Worm (Caenorhabditis elegans): ENCODE measurements around the gene C08F11.17.

The C08F11.17 gene

DNA sequence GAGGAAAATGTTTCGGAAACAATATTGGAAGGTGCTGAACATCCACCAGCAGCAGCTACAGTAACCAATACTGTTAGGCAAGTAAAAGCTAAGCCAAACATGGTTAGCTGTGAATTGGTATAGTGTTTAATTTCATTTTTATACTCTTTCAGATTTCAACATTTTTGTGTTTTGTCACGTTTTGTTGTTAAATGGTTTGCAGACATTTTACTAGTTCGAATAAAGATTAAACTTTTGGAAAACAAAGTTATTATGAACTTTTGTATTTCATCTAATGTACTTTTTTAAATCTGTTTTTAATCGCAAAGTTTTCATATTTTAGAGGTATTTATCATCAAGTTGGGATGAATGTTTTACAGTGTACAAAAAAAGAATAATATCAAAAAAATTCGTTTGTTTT is at the start of gene C08F11.17:
C08F11.17 (minus strand) TSS at position 101 of the 400 bp plus-strand sequence.
- TF ChIP-seq T22C8.4 (GFP tag; IDR thresholded peaks at IDR 0.05) (no peak), ztf-23 (GFP tag; IDR thresholded peaks at IDR 0.05) (no peak), flt-1 (GFP tag; IDR thresholded peaks at IDR 0.05) (no peak), ref-1 (GFP tag; conservative IDR thresholded peaks at IDR 0.05) (no peak), tab-1 (GFP tag; IDR thresholded peaks at IDR 0.05) (no peak), ztf-29 (GFP tag; IDR thresholded peaks at IDR 0.05) (no peak), med-1 (GFP tag; optimal IDR thresholded peaks at IDR 0.05; ENCODE audit: insufficient read depth) (no peak), klf-2 (GFP tag; conservative IDR thresholded peaks at IDR 0.05) (no peak)

ce11 chrIV:13699384-13699788 is 49.2 kb upstream of the C08F11.17 start:
- TF ChIP-seq flt-1 (GFP tag; IDR thresholded peaks at IDR 0.05): no peak
- no peak for TF ChIP-seq med-1 (GFP tag; optimal IDR thresholded peaks at IDR 0.05; ENCODE audit: insufficient read depth)
- no peak for TF ChIP-seq tab-1 (GFP tag; IDR thresholded peaks at IDR 0.05)
- no peak for TF ChIP-seq T22C8.4 (GFP tag; IDR thresholded peaks at IDR 0.05)
- TF ChIP-seq klf-2 (GFP tag; conservative IDR thresholded peaks at IDR 0.05): 0 out of 2 replicates have a peak, but pooled peaks have one; percentile 12

DNA sequence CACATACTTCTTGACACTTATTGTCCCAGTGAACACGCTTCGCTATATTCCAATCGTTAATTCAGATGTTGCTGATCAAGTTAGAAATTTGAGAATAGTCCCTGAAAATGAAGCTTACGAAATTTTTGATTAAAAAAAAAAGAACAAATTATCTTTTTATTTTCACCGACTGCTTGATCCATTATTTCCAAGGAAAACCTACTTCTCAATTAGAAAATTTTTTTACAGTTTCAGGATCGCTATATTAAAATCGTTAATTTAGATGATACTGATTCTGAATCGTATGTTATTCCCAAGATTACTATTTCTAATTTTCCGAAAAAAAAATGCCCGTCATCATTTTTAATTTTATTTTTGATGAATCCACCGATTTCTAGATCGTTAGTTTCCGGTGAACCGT is 48.5 kb upstream of the C08F11.17 start, which contains the start of gene T23G4.127:
T23G4.127 (minus strand) TSS at position 101 of the 400 bp plus-strand sequence.
- TF ChIP-seq ref-1 (GFP tag; conservative IDR thresholded peaks at IDR 0.05): no peak
- TF ChIP-seq med-1 (GFP tag; optimal IDR thresholded peaks at IDR 0.05; ENCODE audit: insufficient read depth): no peak
- no peak for TF ChIP-seq klf-2 (GFP tag; conservative IDR thresholded peaks at IDR 0.05)

DNA sequence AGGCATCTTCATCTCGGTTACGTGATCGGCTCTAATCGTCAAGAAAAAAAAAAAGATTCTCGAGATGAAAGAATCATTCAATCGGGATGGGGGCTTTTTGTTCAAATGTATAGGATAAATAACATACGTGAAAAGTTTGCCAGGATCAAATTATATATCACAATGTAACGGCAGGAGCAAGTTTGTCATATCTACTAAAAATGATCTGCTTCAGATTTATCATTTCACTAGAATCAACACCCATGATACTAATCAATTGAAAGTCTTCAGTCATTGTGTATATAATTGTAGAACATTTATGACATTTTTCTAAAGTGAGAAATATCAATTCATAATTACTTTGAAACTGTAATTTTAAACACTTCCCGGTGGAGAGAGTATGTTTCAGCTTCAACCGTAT is 46.8 kb upstream of the C08F11.17 start:
- TF ChIP-seq ztf-23 (GFP tag; IDR thresholded peaks at IDR 0.05) (no peak), ref-1 (GFP tag; conservative IDR thresholded peaks at IDR 0.05) (no peak), tab-1 (GFP tag; IDR thresholded peaks at IDR 0.05) (no peak), ztf-29 (GFP tag; IDR thresholded peaks at IDR 0.05) (no peak), flt-1 (GFP tag; IDR thresholded peaks at IDR 0.05) (no peak), cog-1 (tag; optimal IDR thresholded peaks at IDR 0.05) (no peak), klf-2 (GFP tag; conservative IDR thresholded peaks at IDR 0.05) (no peak), med-1 (GFP tag; optimal IDR thresholded peaks at IDR 0.05; ENCODE audit: insufficient read depth) (no peak), T22C8.4 (GFP tag; IDR thresholded peaks at IDR 0.05) (no peak)

ce11 chrIV:13695720-13696364 is 45.7 kb upstream of the C08F11.17 start:
- TF ChIP-seq klf-2 (GFP tag; conservative IDR thresholded peaks at IDR 0.05) (no peak), ztf-29 (GFP tag; IDR thresholded peaks at IDR 0.05) (no peak), med-1 (GFP tag; optimal IDR thresholded peaks at IDR 0.05; ENCODE audit: insufficient read depth) (no peak), ref-1 (GFP tag; conservative IDR thresholded peaks at IDR 0.05) (no peak), flt-1 (GFP tag; IDR thresholded peaks at IDR 0.05) (no peak), cog-1 (tag; optimal IDR thresholded peaks at IDR 0.05) (no peak), T22C8.4 (GFP tag; IDR thresholded peaks at IDR 0.05) (no peak), ztf-23 (GFP tag; IDR thresholded peaks at IDR 0.05) (no peak), tab-1 (GFP tag; IDR thresholded peaks at IDR 0.05) (no peak)

ce11 chrIV:13695302-13695701 is 45.2 kb upstream of the C08F11.17 start:
- no peak for TF ChIP-seq flt-1 (GFP tag; IDR thresholded peaks at IDR 0.05)
- TF ChIP-seq tab-1 (GFP tag; IDR thresholded peaks at IDR 0.05): no peak
- TF ChIP-seq ztf-23 (GFP tag; IDR thresholded peaks at IDR 0.05): no peak
- TF ChIP-seq med-1 (GFP tag; optimal IDR thresholded peaks at IDR 0.05; ENCODE audit: insufficient read depth): no peak
- no peak for TF ChIP-seq ref-1 (GFP tag; conservative IDR thresholded peaks at IDR 0.05)
- no peak for TF ChIP-seq cog-1 (tag; optimal IDR thresholded peaks at IDR 0.05)
- no peak for TF ChIP-seq klf-2 (GFP tag; conservative IDR thresholded peaks at IDR 0.05)
- TF ChIP-seq ztf-29 (GFP tag; IDR thresholded peaks at IDR 0.05): no peak
- TF ChIP-seq T22C8.4 (GFP tag; IDR thresholded peaks at IDR 0.05): no peak

- TF ChIP-seq flt-1 (GFP tag; IDR thresholded peaks at IDR 0.05) (no peak), klf-2 (GFP tag; conservative IDR thresholded peaks at IDR 0.05) (no peak), T22C8.4 (GFP tag; IDR thresholded peaks at IDR 0.05) (no peak), tab-1 (GFP tag; IDR thresholded peaks at IDR 0.05) (no peak), cog-1 (tag; optimal IDR thresholded peaks at IDR 0.05) (no peak), ref-1 (GFP tag; conservative IDR thresholded peaks at IDR 0.05) (no peak), ztf-29 (GFP tag; IDR thresholded peaks at IDR 0.05) (no peak)
Measured at ce11 chrIV:13694600-13694999, 44.5 kb upstream of the C08F11.17 start.

DNA sequence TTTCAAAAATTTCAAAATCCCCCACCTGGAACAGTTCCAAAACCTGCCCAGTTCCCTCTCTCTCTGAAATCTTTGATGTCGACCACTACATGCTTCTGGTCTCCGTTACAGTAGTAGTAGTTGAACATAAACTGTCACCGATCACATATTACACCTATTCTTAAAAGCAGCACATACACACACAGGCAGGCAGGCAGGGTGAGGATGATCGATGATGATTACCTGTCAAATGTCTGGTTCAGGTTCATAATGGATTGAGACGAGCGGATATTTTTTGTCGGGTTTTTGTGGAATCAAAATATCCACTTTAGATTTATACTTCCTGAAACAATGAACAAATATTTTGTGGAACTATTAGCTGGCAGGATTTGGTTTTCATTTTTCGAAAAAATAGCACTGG is 43.8 kb upstream of the C08F11.17 start:
- no peak for TF ChIP-seq tab-1 (GFP tag; IDR thresholded peaks at IDR 0.05)
- no peak for TF ChIP-seq cog-1 (tag; optimal IDR thresholded peaks at IDR 0.05)
- TF ChIP-seq med-1 (GFP tag; optimal IDR thresholded peaks at IDR 0.05; ENCODE audit: insufficient read depth): no peak
- TF ChIP-seq T22C8.4 (GFP tag; IDR thresholded peaks at IDR 0.05): no peak

DNA sequence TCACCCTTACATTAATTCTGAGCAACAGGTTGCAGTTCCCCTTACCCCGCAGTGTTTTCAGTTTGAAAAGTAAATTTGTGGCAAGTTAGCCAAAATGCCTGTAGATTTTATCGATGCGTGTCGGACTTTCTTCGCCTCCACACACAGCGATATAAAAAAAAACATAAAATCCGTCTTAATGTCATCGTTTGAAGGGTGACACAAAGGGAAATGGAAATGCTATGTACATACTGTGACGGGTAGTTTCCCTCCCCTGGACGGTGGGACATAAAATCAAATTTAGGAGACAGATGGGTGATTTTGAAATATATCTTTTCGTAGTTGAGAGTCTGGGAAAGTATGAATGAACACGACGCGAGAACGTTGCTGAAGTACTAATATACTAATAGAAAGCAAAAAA is 42.4 kb upstream of the C08F11.17 start:
- no peak for TF ChIP-seq ztf-29 (GFP tag; IDR thresholded peaks at IDR 0.05)
- TF ChIP-seq tab-1 (GFP tag; IDR thresholded peaks at IDR 0.05): no peak
- no peak for TF ChIP-seq ref-1 (GFP tag; conservative IDR thresholded peaks at IDR 0.05)
- TF ChIP-seq flt-1 (GFP tag; IDR thresholded peaks at IDR 0.05): no peak
- no peak for TF ChIP-seq klf-2 (GFP tag; conservative IDR thresholded peaks at IDR 0.05)
- no peak for TF ChIP-seq med-1 (GFP tag; optimal IDR thresholded peaks at IDR 0.05; ENCODE audit: insufficient read depth)
- TF ChIP-seq cog-1 (tag; optimal IDR thresholded peaks at IDR 0.05): no peak
- no peak for TF ChIP-seq ztf-23 (GFP tag; IDR thresholded peaks at IDR 0.05)
- TF ChIP-seq T22C8.4 (GFP tag; IDR thresholded peaks at IDR 0.05): no peak

DNA sequence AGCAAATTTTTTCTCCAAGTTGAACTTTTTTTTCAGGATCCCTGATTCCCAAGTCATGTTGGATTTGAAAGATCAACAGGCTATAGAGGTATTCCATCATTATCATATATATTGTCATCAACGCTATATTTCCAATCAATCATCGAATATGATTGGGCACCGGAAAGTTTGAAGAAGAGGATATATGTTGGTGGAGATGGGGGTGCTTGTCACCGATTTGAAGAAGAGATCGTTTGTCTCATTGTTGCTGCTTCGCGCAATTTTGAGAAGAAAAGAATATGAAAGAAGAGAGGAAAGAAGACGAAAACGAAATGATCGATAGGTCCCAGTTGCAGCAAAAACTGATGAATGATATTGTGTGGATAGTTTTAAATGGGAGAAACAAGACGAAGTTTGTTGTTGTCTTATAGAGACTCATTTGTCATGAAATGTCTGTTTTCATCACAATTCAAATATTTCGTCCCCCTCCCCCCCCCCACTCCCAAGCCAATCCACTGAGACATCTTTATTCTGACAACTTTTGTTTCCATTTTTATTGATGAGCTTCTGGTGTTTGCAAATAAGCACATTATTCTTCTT is 39.3 kb upstream of the C08F11.17 start, which contains the start of gene T23G4.2:
T23G4.2 (minus strand) TSS at position 255 of the 579 bp plus-strand sequence.
- TF ChIP-seq flt-1 (GFP tag; IDR thresholded peaks at IDR 0.05): no peak
